Worm (Caenorhabditis elegans) whole organism, young adult: ENCODE results near the gene CC8.3.

Experiments used
- C17E4.6 ChIP-seq: fragments of 200-800 bp; sonication (Bioruptor generic); IDR thresholded peaks from 2 replicates; pipeline ENCODE4 v1.3.6; 2022; ENCODE audit warnings: missing genetic modification reagents, missing genetic modification characterization, missing compliant biosample characterization
- D2030.7 ChIP-seq: fragments of 200-800 bp; sonication (Bioruptor generic); IDR thresholded peaks from 2 replicates; pipeline ENCODE4 v1.3.6; 2022; ENCODE audit warnings: missing genetic modification reagents, missing genetic modification characterization, missing compliant biosample characterization
- F52B5.7 ChIP-seq: sonication (generic microtip); optimal IDR thresholded peaks from 2 replicates; lab custom pipeline; 2016; ENCODE audit warnings: mild to moderate bottlenecking, missing genetic modification characterization, missing compliant biosample characterization
- Y56A3A.18 ChIP-seq: fragments of 200-800 bp; sonication (Bioruptor generic); IDR thresholded peaks from 2 replicates; pipeline ENCODE4 v1.3.6; 2022; ENCODE audit warnings: missing genetic modification reagents, missing genetic modification characterization, missing compliant biosample characterization
- Y79H2A.3 ChIP-seq: fragments of 200-800 bp; sonication (Bioruptor generic); conservative IDR thresholded peaks from 2 replicates; pipeline ENCODE4 v1.3.6; 2022; ENCODE audit warnings: missing genetic modification reagents, missing genetic modification characterization, missing compliant biosample characterization
- ama-1 ChIP-seq, 3 experiments: fragments of 150-350 bp in 1 of 3; sonication (generic microtip) in 2 of 3; optimal IDR thresholded peaks; 2 replicates each; lab custom pipeline; 2014 to 2018; ENCODE audit warnings: missing biosample characterization in 2 of 3, missing genetic modification characterization in 2 of 3, missing genetic modification reagents in 2 of 3
- atf-7 ChIP-seq: sonication (generic microtip); optimal IDR thresholded peaks from 2 replicates; lab custom pipeline; 2017; ENCODE audit warnings: mild to moderate bottlenecking, missing genetic modification characterization, missing compliant biosample characterization
- bed-2 ChIP-seq: fragments of 200-800 bp; sonication (Bioruptor generic); IDR thresholded peaks from 2 replicates; pipeline ENCODE4 v1.3.6; 2022; ENCODE audit warnings: missing genetic modification reagents, missing genetic modification characterization, missing compliant biosample characterization
- cebp-2 ChIP-seq: fragments of 200-800 bp; sonication (Bioruptor generic); IDR thresholded peaks from 2 replicates; pipeline ENCODE4 v1.3.6; 2022; ENCODE audit warnings: missing genetic modification characterization, missing compliant biosample characterization
- ceh-27 ChIP-seq: fragments of 200-800 bp; sonication (Bioruptor generic); optimal IDR thresholded peaks from 2 replicates; lab custom pipeline; 2018; ENCODE audit warnings: mild to moderate bottlenecking, missing genetic modification characterization, moderate library complexity, missing compliant biosample characterization
- ceh-79 ChIP-seq: sonication (generic microtip); optimal IDR thresholded peaks from 2 replicates; lab custom pipeline; 2017; ENCODE audit warnings: mild to moderate bottlenecking, missing genetic modification characterization, missing compliant biosample characterization
- chd-7 ChIP-seq: sonication (generic microtip); optimal IDR thresholded peaks from 2 replicates; lab custom pipeline; 2016; ENCODE audit warnings: mild to moderate bottlenecking, missing genetic modification characterization, moderate library complexity, missing compliant biosample characterization
- egl-18 ChIP-seq: fragments of 200-800 bp; sonication (Bioruptor generic); IDR thresholded peaks from 2 replicates; pipeline ENCODE4 v1.3.6; 2022; ENCODE audit warnings: missing genetic modification reagents, missing genetic modification characterization, missing compliant biosample characterization
- egrh-3 ChIP-seq: fragments of 200-800 bp; sonication (Bioruptor generic); IDR thresholded peaks from 2 replicates; pipeline ENCODE4 v1.3.6; 2022; ENCODE audit warnings: missing genetic modification reagents, missing genetic modification characterization, missing compliant biosample characterization
- ekl-4 ChIP-seq: fragments of 200-800 bp; sonication (Bioruptor generic); IDR thresholded peaks from 2 replicates; pipeline ENCODE4 v1.3.6; 2022; ENCODE audit warnings: missing genetic modification reagents, missing genetic modification characterization, missing compliant biosample characterization
- hlh-12 ChIP-seq: sonication (generic microtip); optimal IDR thresholded peaks from 2 replicates; lab custom pipeline; 2016; ENCODE audit warnings: missing genetic modification characterization, missing compliant biosample characterization
- hlh-26 ChIP-seq: fragments of 200-800 bp; sonication (Bioruptor generic); conservative IDR thresholded peaks from 2 replicates; pipeline ENCODE4 v1.3.6; 2022; ENCODE audit warnings: missing genetic modification reagents, missing genetic modification characterization, missing compliant biosample characterization
- let-607 ChIP-seq, 2 experiments: fragments of 200-800 bp in 1 of 2; sonication (Bioruptor generic) in 1 of 2; sonication (generic microtip) in 1 of 2; optimal IDR thresholded peaks; 2 replicates each; lab custom pipeline; 2016 to 2018; ENCODE audit warnings: mild to moderate bottlenecking in 2 of 2, missing compliant biosample characterization in 2 of 2, missing genetic modification characterization in 2 of 2, moderate library complexity in 2 of 2, missing genotype in 1 of 2
- lir-1 ChIP-seq: fragments of 200-800 bp; sonication (Bioruptor generic); conservative IDR thresholded peaks from 2 replicates; pipeline ENCODE4 v1.3.6; 2022; ENCODE audit warnings: missing genetic modification reagents, missing genetic modification characterization, missing compliant biosample characterization
- madf-6 ChIP-seq: fragments of 200-800 bp; sonication (Bioruptor generic); IDR thresholded peaks from 2 replicates; pipeline ENCODE4 v1.3.6; 2022; ENCODE audit warnings: missing genetic modification reagents, missing genetic modification characterization, missing compliant biosample characterization
- nfyb-1 ChIP-seq: fragments of 200-800 bp; sonication (Bioruptor generic); IDR thresholded peaks from 2 replicates; pipeline ENCODE4 v1.3.6; 2022; ENCODE audit warnings: missing genetic modification reagents, missing genetic modification characterization, missing compliant biosample characterization
- nhr-179 ChIP-seq: sonication (generic microtip); optimal IDR thresholded peaks from 2 replicates; lab custom pipeline; 2016; ENCODE audit warnings: mild to moderate bottlenecking, missing genetic modification characterization, missing compliant biosample characterization
- nhr-80 ChIP-seq: sonication (generic microtip); optimal IDR thresholded peaks from 2 replicates; lab custom pipeline; 2016; ENCODE audit warnings: missing genetic modification characterization, missing compliant biosample characterization
- repo-1 ChIP-seq: sonication (generic microtip); optimal IDR thresholded peaks from 2 replicates; lab custom pipeline; 2017; ENCODE audit warnings: mild to moderate bottlenecking, missing genetic modification characterization, missing compliant biosample characterization
- snpc-1.1 ChIP-seq: sonication (generic microtip); optimal IDR thresholded peaks from 2 replicates; lab custom pipeline; 2017; ENCODE audit warnings: missing genetic modification characterization, mild to moderate bottlenecking, missing compliant biosample characterization, antibody characterized with exemption, moderate library complexity, missing genotype, missing genetic modification reagents; ENCODE audit not compliant: insufficient read depth
- snpc-1.3 ChIP-seq: sonication (generic microtip); optimal IDR thresholded peaks from 2 replicates; lab custom pipeline; 2017; ENCODE audit warnings: missing genetic modification characterization, mild to moderate bottlenecking, missing compliant biosample characterization, antibody characterized with exemption, moderate library complexity, missing genotype, missing genetic modification reagents; ENCODE audit not compliant: insufficient read depth
- somi-1 ChIP-seq: fragments of 200-800 bp; sonication (Bioruptor generic); optimal IDR thresholded peaks from 2 replicates; lab custom pipeline; 2018; ENCODE audit warnings: mild to moderate bottlenecking, missing genetic modification characterization, missing compliant biosample characterization
- zfh-2 ChIP-seq: fragments of 200-800 bp; sonication (Bioruptor generic); conservative IDR thresholded peaks from 2 replicates; pipeline ENCODE4 v1.3.6; 2022; ENCODE audit warnings: missing genetic modification reagents, missing genetic modification characterization, missing compliant biosample characterization
- ztf-3 ChIP-seq: fragments of 200-800 bp; sonication (Bioruptor generic); optimal IDR thresholded peaks from 2 replicates; lab custom pipeline; 2018; ENCODE audit warnings: mild to moderate bottlenecking, missing genetic modification characterization, missing compliant biosample characterization
- ztf-6 ChIP-seq: fragments of 200-800 bp; sonication (Bioruptor generic); IDR thresholded peaks from 2 replicates; pipeline ENCODE4 v1.3.6; 2022; ENCODE audit warnings: missing genetic modification reagents, missing genetic modification characterization, missing compliant biosample characterization

CC8.3 gene

ce11 chrIV:3628896-3629641 is 13.0 kb downstream of the CC8.3 start:
- TF ChIP-seq D2030.7 (GFP tag; lab: Robert Waterston, UW) (no peak), hlh-12 (tag; lab: Kevin White, UChicago) (no peak), zfh-2 (GFP tag; lab: Robert Waterston, UW) (peak; percentile 86), repo-1 (tag; lab: Kevin White, UChicago) (no peak), let-607 (tag; optimal IDR thresholded peaks at IDR 0.05; lab: Kevin White, UChicago) (no peak), Y79H2A.3 (GFP tag; lab: Robert Waterston, UW) (no peak), ama-1 (optimal IDR thresholded peaks at IDR 0.05; lab: Kevin White, UChicago) (no peak), ama-1 (GFP tag; optimal IDR thresholded peaks at IDR 0.05; lab: Kevin White, UChicago) (no peak), egrh-3 (GFP tag; lab: Robert Waterston, UW) (peak; percentile 81; the same call in 1 of the 2 replicates), bed-2 (GFP tag; lab: Robert Waterston, UW) (no peak), chd-7 (tag; lab: Kevin White, UChicago) (no peak), ceh-27 (GFP tag; lab: Kevin White, UChicago) (no peak)
- TF ChIP-seq, all 124 proteins: peak for 2

- TF ChIP-seq cebp-2 (no peak), ceh-79 (tag; lab: Kevin White, UChicago) (no peak), nhr-179 (tag; lab: Kevin White, UChicago) (no peak), bed-2 (GFP tag; lab: Robert Waterston, UW) (no peak)
Observed at ce11 chrIV:3626447-3626846, 15.6 kb downstream of the CC8.3 start.

ce11 chrIV:3624597-3624996 is 17.5 kb downstream of the CC8.3 start, which contains the start of the genes cha-1 and unc-17:
cha-1 (minus strand) TSS chrIV:3624697.
unc-17 (minus strand) TSS chrIV:3624699.
- no peak for TF ChIP-seq Y56A3A.18 (GFP tag; lab: Robert Waterston, UW)
- TF ChIP-seq ekl-4: no peak
- no peak for TF ChIP-seq nhr-80 (tag; lab: Kevin White, UChicago)
- no peak for TF ChIP-seq ama-1 (optimal IDR thresholded peaks at IDR 0.05; lab: Kevin White, UChicago)
- TF ChIP-seq ama-1 (GFP tag; optimal IDR thresholded peaks at IDR 0.05; lab: Kevin White, UChicago): no peak
- TF ChIP-seq ztf-3 (GFP tag; lab: Kevin White, UChicago): no peak
- TF ChIP-seq somi-1: no peak
- TF ChIP-seq hlh-26: no peak
- TF ChIP-seq F52B5.7: no peak
- TF ChIP-seq atf-7 (tag; lab: Kevin White, UChicago): no peak
- TF ChIP-seq egl-18: no peak
- TF ChIP-seq snpc-1.1 (tag; lab: Kevin White, UChicago): no peak
- no peak for TF ChIP-seq ztf-6 (GFP tag; lab: Robert Waterston, UW)
- TF ChIP-seq nfyb-1 (GFP tag; lab: Robert Waterston, UW): no peak
- no peak for TF ChIP-seq snpc-1.3 (tag; lab: Kevin White, UChicago)
- TF ChIP-seq C17E4.6: no peak

- TF ChIP-seq hlh-26 (no peak), zfh-2 (GFP tag; lab: Robert Waterston, UW) (0 out of 2 replicates have a peak, but pooled peaks have one; percentile 11)
Observed at ce11 chrIV:3621805-3622355, 20.2 kb downstream of the CC8.3 start.

- 0 out of 2 replicates have a peak, but pooled peaks have one; percentile 27 for TF ChIP-seq madf-6
- no peak for TF ChIP-seq lir-1 (GFP tag; lab: Robert Waterston, UW)
- TF ChIP-seq, all 124 proteins: peak for 1
Observed at ce11 chrIV:3618719-3619118, 23.4 kb downstream of the CC8.3 start.
